Worm (Caenorhabditis elegans) whole organism, young adult: ENCODE measurements around the gene irg-8.

Experiments
- C06A6.2 ChIP-seq: fragments of 200-800 bp; sonication (Bioruptor generic); conservative IDR thresholded peaks from 2 replicates; pipeline ENCODE4 v1.3.6; 2022; ENCODE audit warnings: missing genetic modification characterization, missing compliant biosample characterization
- C17E4.6 ChIP-seq: fragments of 200-800 bp; sonication (Bioruptor generic); IDR thresholded peaks from 2 replicates; pipeline ENCODE4 v1.3.6; 2022; ENCODE audit warnings: missing genetic modification reagents, missing genetic modification characterization, missing compliant biosample characterization
- D2030.7 ChIP-seq: fragments of 200-800 bp; sonication (Bioruptor generic); IDR thresholded peaks from 2 replicates; pipeline ENCODE4 v1.3.6; 2022; ENCODE audit warnings: missing genetic modification reagents, missing genetic modification characterization, missing compliant biosample characterization
- F22D6.2 ChIP-seq: sonication (generic microtip); optimal IDR thresholded peaks from 2 replicates; lab custom pipeline; 2016; ENCODE audit warnings: mild to moderate bottlenecking, missing genetic modification characterization, missing compliant biosample characterization
- F39B2.1 ChIP-seq: fragments of 200-800 bp; sonication (Bioruptor generic); IDR thresholded peaks from 2 replicates; pipeline ENCODE4 v1.3.6; 2022; ENCODE audit warnings: missing genetic modification reagents, missing genetic modification characterization, missing compliant biosample characterization
- K12H6.12 ChIP-seq: fragments of 200-800 bp; sonication (Bioruptor generic); optimal IDR thresholded peaks from 2 replicates; lab custom pipeline; 2018; ENCODE audit warnings: mild to moderate bottlenecking, missing genetic modification characterization, missing compliant biosample characterization
- T26A5.8 ChIP-seq: sonication (generic microtip); optimal IDR thresholded peaks from 2 replicates; lab custom pipeline; 2016; ENCODE audit warnings: missing genetic modification characterization, missing compliant biosample characterization
- Y53G8AR.9 ChIP-seq: fragments of 200-800 bp; sonication (Bioruptor generic); conservative IDR thresholded peaks from 2 replicates; pipeline ENCODE4 v1.3.6; 2022; ENCODE audit warnings: missing genetic modification reagents, missing genetic modification characterization, missing compliant biosample characterization
- Y79H2A.3 ChIP-seq: fragments of 200-800 bp; sonication (Bioruptor generic); conservative IDR thresholded peaks from 2 replicates; pipeline ENCODE4 v1.3.6; 2022; ENCODE audit warnings: missing genetic modification reagents, missing genetic modification characterization, missing compliant biosample characterization
- ZK185.1 ChIP-seq: sonication (generic microtip); optimal IDR thresholded peaks from 2 replicates; lab custom pipeline; 2016; ENCODE audit warnings: mild to moderate bottlenecking, missing genetic modification characterization, missing compliant biosample characterization; ENCODE audit not compliant: poor library complexity, severe bottlenecking
- athp-1 ChIP-seq: sonication (generic microtip); optimal IDR thresholded peaks from 2 replicates; lab custom pipeline; 2017; ENCODE audit warnings: mild to moderate bottlenecking, missing genetic modification characterization, missing compliant biosample characterization
- ccch-3 ChIP-seq: fragments of 200-800 bp; sonication (Bioruptor generic); optimal IDR thresholded peaks from 2 replicates; lab custom pipeline; 2018; ENCODE audit warnings: mild to moderate bottlenecking, missing genetic modification characterization, missing compliant biosample characterization
- cebp-2 ChIP-seq: fragments of 200-800 bp; sonication (Bioruptor generic); IDR thresholded peaks from 2 replicates; pipeline ENCODE4 v1.3.6; 2022; ENCODE audit warnings: missing genetic modification characterization, missing compliant biosample characterization
- ceh-27 ChIP-seq: fragments of 200-800 bp; sonication (Bioruptor generic); optimal IDR thresholded peaks from 2 replicates; lab custom pipeline; 2018; ENCODE audit warnings: mild to moderate bottlenecking, missing genetic modification characterization, moderate library complexity, missing compliant biosample characterization
- ceh-40 ChIP-seq: fragments of 200-800 bp; sonication (Bioruptor generic); IDR thresholded peaks from 2 replicates; pipeline ENCODE4 v1.3.6; 2022; ENCODE audit warnings: missing genetic modification characterization, missing compliant biosample characterization
- chd-7 ChIP-seq: sonication (generic microtip); optimal IDR thresholded peaks from 2 replicates; lab custom pipeline; 2016; ENCODE audit warnings: mild to moderate bottlenecking, missing genetic modification characterization, moderate library complexity, missing compliant biosample characterization
- dpff-1 ChIP-seq: sonication (generic microtip); optimal IDR thresholded peaks from 2 replicates; lab custom pipeline; 2017; ENCODE audit warnings: mild to moderate bottlenecking, missing genetic modification characterization, missing compliant biosample characterization
- dpl-1 ChIP-seq: fragments of 150-350 bp; optimal IDR thresholded peaks from 2 replicates; lab custom pipeline; 2014; ENCODE audit warnings: missing biosample characterization, missing genetic modification reagents, missing genetic modification characterization
- efl-1 ChIP-seq: fragments of 150-350 bp; optimal IDR thresholded peaks from 2 replicates; lab custom pipeline; 2014; ENCODE audit warnings: missing biosample characterization, missing genetic modification reagents, missing genetic modification characterization
- egl-18 ChIP-seq: fragments of 200-800 bp; sonication (Bioruptor generic); IDR thresholded peaks from 2 replicates; pipeline ENCODE4 v1.3.6; 2022; ENCODE audit warnings: missing genetic modification reagents, missing genetic modification characterization, missing compliant biosample characterization
- fkh-3 ChIP-seq: sonication (generic microtip); optimal IDR thresholded peaks from 2 replicates; lab custom pipeline; 2016; ENCODE audit warnings: mild to moderate bottlenecking, missing genetic modification characterization, missing compliant biosample characterization
- hmg-1.2 ChIP-seq: fragments of 200-800 bp; sonication (Bioruptor generic); IDR thresholded peaks from 2 replicates; pipeline ENCODE4 v1.3.6; 2022; ENCODE audit warnings: missing genetic modification reagents, missing genetic modification characterization, missing compliant biosample characterization
- hrde-1 ChIP-seq: sonication (generic microtip); optimal IDR thresholded peaks from 2 replicates; lab custom pipeline; 2016; ENCODE audit warnings: missing genetic modification characterization, mild to moderate bottlenecking, missing compliant biosample characterization, moderate library complexity, missing genotype, missing genetic modification reagents, borderline replicate concordance
- let-526 ChIP-seq: fragments of 200-800 bp; sonication (Bioruptor generic); IDR thresholded peaks from 2 replicates; pipeline ENCODE4 v1.3.6; 2022; ENCODE audit warnings: missing genetic modification reagents, missing genetic modification characterization, missing compliant biosample characterization
- lin-26 ChIP-seq: fragments of 200-800 bp; sonication (Bioruptor generic); IDR thresholded peaks from 2 replicates; pipeline ENCODE4 v1.3.6; 2022; ENCODE audit warnings: missing genetic modification reagents, missing genetic modification characterization, missing compliant biosample characterization
- lir-1 ChIP-seq: fragments of 200-800 bp; sonication (Bioruptor generic); conservative IDR thresholded peaks from 2 replicates; pipeline ENCODE4 v1.3.6; 2022; ENCODE audit warnings: missing genetic modification reagents, missing genetic modification characterization, missing compliant biosample characterization
- mel-28 ChIP-seq: sonication (generic microtip); optimal IDR thresholded peaks from 2 replicates; lab custom pipeline; 2016; ENCODE audit warnings: borderline replicate concordance, mild to moderate bottlenecking, missing genetic modification characterization, missing compliant biosample characterization
- mxl-1 ChIP-seq: sonication (generic microtip); optimal IDR thresholded peaks from 2 replicates; lab custom pipeline; 2016; ENCODE audit warnings: missing genetic modification characterization, missing compliant biosample characterization
- nhr-90 ChIP-seq: sonication (generic microtip); optimal IDR thresholded peaks from 2 replicates; lab custom pipeline; 2016; ENCODE audit warnings: missing genotype, mild to moderate bottlenecking, missing genetic modification characterization, missing compliant biosample characterization
- pbrm-1 ChIP-seq: fragments of 200-800 bp; sonication (Bioruptor generic); IDR thresholded peaks from 2 replicates; pipeline ENCODE4 v1.3.6; 2022; ENCODE audit warnings: missing genetic modification reagents, missing genetic modification characterization, missing compliant biosample characterization
- pha-4 ChIP-seq: fragments of 150-350 bp; sonication (generic microtip); optimal IDR thresholded peaks from 2 replicates; lab custom pipeline; 2014; ENCODE audit warnings: missing biosample characterization, missing genetic modification reagents, missing genetic modification characterization
- rcor-1 ChIP-seq: fragments of 200-800 bp; sonication (Bioruptor generic); IDR thresholded peaks from 2 replicates; pipeline ENCODE4 v1.3.6; 2022; ENCODE audit warnings: missing genetic modification reagents, missing genetic modification characterization, missing compliant biosample characterization
- rec-8 ChIP-seq, 2 experiments: sonication (generic microtip); optimal IDR thresholded peaks; 2 replicates each; lab custom pipeline; 2016; ENCODE audit warnings: mild to moderate bottlenecking in 2 of 2, missing genetic modification characterization in 2 of 2, missing genetic modification reagents in 2 of 2, missing genotype in 2 of 2, missing biosample characterization in 1 of 2, missing compliant biosample characterization in 1 of 2, moderate library complexity in 1 of 2
- repo-1 ChIP-seq: sonication (generic microtip); optimal IDR thresholded peaks from 2 replicates; lab custom pipeline; 2017; ENCODE audit warnings: mild to moderate bottlenecking, missing genetic modification characterization, missing compliant biosample characterization
- sdz-38 ChIP-seq: sonication (generic microtip); optimal IDR thresholded peaks from 2 replicates; lab custom pipeline; 2016; ENCODE audit warnings: missing genotype, missing genetic modification characterization, missing compliant biosample characterization
- snpc-1.3 ChIP-seq: sonication (generic microtip); optimal IDR thresholded peaks from 2 replicates; lab custom pipeline; 2017; ENCODE audit warnings: missing genetic modification characterization, mild to moderate bottlenecking, missing compliant biosample characterization, antibody characterized with exemption, moderate library complexity, missing genotype, missing genetic modification reagents; ENCODE audit not compliant: insufficient read depth
- snpc-4 ChIP-seq, 5 experiments: fragments of 150-350 bp in 1 of 5; sonication (generic microtip) in 4 of 5; optimal IDR thresholded peaks; 2 replicates each; lab custom pipeline; 2014 to 2018; ENCODE audit warnings: missing genetic modification characterization in 5 of 5, missing biosample characterization in 3 of 5, antibody characterized with exemption in 2 of 5, mild to moderate bottlenecking in 2 of 5, missing compliant biosample characterization in 2 of 5, missing genotype in 2 of 5, moderate library complexity in 2 of 5, missing genetic modification reagents in 1 of 5
- somi-1 ChIP-seq: fragments of 200-800 bp; sonication (Bioruptor generic); optimal IDR thresholded peaks from 2 replicates; lab custom pipeline; 2018; ENCODE audit warnings: mild to moderate bottlenecking, missing genetic modification characterization, missing compliant biosample characterization
- tbp1 ChIP-seq: fragments of 200-800 bp; sonication (Bioruptor generic); optimal IDR thresholded peaks from 2 replicates; lab custom pipeline; 2018; ENCODE audit warnings: mild to moderate bottlenecking, missing genetic modification characterization, missing compliant biosample characterization
- xnd-1 ChIP-seq: sonication (generic microtip); optimal IDR thresholded peaks from 2 replicates; lab custom pipeline; 2016; ENCODE audit warnings: missing genotype, missing genetic modification reagents, missing genetic modification characterization, missing compliant biosample characterization
- ztf-26 ChIP-seq: sonication (generic microtip); optimal IDR thresholded peaks from 2 replicates; lab custom pipeline; 2017; ENCODE audit warnings: missing genetic modification characterization, missing compliant biosample characterization
- ztf-3 ChIP-seq: fragments of 200-800 bp; sonication (Bioruptor generic); optimal IDR thresholded peaks from 2 replicates; lab custom pipeline; 2018; ENCODE audit warnings: mild to moderate bottlenecking, missing genetic modification characterization, missing compliant biosample characterization

Gene irg-8

DNA sequence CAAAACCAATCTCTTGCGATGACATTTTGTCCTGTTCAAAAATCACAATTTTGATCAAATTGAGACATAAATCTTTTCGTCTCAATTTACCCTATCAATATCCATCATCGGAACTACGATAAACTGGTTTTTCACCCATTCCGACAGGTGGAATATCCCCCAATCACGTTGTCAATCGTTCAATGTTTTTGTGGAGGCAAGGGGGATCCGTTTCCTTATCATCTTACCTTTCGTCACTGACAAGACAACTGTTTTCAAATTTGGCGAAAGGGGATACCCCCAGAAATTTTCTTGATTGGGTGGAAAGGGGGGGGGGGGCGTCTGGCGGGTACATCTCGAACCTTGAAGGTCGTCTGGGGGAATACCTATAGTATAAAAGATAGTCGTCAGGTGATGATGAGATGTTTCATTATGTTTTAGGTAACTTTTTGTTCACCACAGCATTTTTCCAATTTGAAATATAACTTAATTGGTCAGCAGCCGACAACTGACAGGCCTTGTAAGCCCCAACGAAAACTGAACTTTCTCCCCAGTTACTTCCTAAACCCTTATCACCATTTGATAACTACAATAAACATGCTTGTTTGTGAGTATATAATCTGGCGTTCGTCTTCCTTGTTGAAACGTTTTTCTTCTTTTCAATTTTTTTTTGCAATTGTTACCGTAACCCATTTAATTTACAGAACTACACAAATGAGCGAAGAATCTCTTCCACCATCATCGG lies 36.1 kb downstream of the irg-8 start, which contains the start of gene ZK6.8 (continued):
- TF ChIP-seq F22D6.2, result peak; percentile 19
- no peak for TF ChIP-seq pbrm-1
- no peak for TF ChIP-seq ceh-27 (GFP tag; lab: Kevin White, UChicago)
- no peak for TF ChIP-seq let-526
- TF ChIP-seq F39B2.1, result no peak
- no peak for TF ChIP-seq dpl-1 (GFP tag; lab: Kevin White, UChicago)
- TF ChIP-seq snpc-4 (GFP tag; optimal IDR thresholded peaks at IDR 0.05; lab: Kevin White, UChicago), result no peak
- peak in 3 of 4 experiments; percentile 66 to 73 (median 73) for TF ChIP-seq snpc-4 (tag; optimal IDR thresholded peaks at IDR 0.05; lab: Kevin White, UChicago)
- TF ChIP-seq tbp1 (GFP tag; lab: Kevin White, UChicago), result no peak
- TF ChIP-seq efl-1 (GFP tag; lab: Kevin White, UChicago), result no peak
- no peak for TF ChIP-seq fkh-3
- peak; percentile 57 for TF ChIP-seq ztf-26
- no peak for TF ChIP-seq K12H6.12 (tag; lab: Kevin White, UChicago)
- TF ChIP-seq somi-1 (GFP tag; lab: Kevin White, UChicago), result peak; percentile 92
- TF ChIP-seq cebp-2 (GFP tag; lab: Robert Waterston, UW), result no peak
- no peak for TF ChIP-seq hmg-1.2 (GFP tag; lab: Robert Waterston, UW)
- no peak for TF ChIP-seq egl-18 (GFP tag; lab: Robert Waterston, UW)
- TF ChIP-seq Y79H2A.3 (GFP tag; lab: Robert Waterston, UW), result no peak
- TF ChIP-seq nhr-90 (tag; lab: Kevin White, UChicago), result no peak
- no peak for TF ChIP-seq ccch-3 (GFP tag; lab: Kevin White, UChicago)
- TF ChIP-seq lin-26 (GFP tag; lab: Robert Waterston, UW), result 0 out of 2 replicates have a peak, but pooled peaks have one; percentile 36
- TF ChIP-seq xnd-1 (tag; lab: Kevin White, UChicago), result no peak
- no peak for TF ChIP-seq dpff-1
- no peak for TF ChIP-seq mxl-1 (tag; lab: Kevin White, UChicago)
- no peak for TF ChIP-seq rcor-1 (GFP tag; lab: Robert Waterston, UW)
- no peak for TF ChIP-seq ztf-3 (GFP tag; lab: Kevin White, UChicago)
- no peak for TF ChIP-seq ceh-40 (GFP tag; lab: Robert Waterston, UW)
- no peak for TF ChIP-seq T26A5.8 (tag; lab: Kevin White, UChicago)
- TF ChIP-seq, all 124 proteins: peak for 8

DNA sequence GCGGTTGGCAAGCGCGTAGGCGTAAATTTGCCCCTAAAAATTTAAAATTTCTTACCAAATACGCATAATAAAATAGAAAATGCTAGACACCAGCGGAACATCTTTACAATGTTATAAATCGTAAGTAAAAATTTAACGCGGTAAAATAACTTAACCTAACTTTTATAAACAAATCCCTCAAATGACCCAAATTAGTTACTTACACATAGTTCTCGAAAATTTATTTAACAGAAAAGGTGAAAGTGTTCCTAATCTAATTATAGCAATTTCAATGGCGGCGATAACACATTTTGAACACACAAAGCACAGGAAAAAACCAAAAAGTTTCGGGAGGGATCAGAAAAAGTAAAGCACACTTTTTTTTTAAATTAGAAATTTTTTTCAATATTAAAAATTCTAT lies 37.3 kb downstream of the irg-8 start, which contains the start of gene mltn-8:
Gene mltn-8, minus strand, starts transcription at position 101 of the 400 bp plus-strand sequence.
- TF ChIP-seq snpc-1.3 (tag; lab: Kevin White, UChicago) (no peak), C17E4.6 (GFP tag; lab: Robert Waterston, UW) (no peak)

DNA sequence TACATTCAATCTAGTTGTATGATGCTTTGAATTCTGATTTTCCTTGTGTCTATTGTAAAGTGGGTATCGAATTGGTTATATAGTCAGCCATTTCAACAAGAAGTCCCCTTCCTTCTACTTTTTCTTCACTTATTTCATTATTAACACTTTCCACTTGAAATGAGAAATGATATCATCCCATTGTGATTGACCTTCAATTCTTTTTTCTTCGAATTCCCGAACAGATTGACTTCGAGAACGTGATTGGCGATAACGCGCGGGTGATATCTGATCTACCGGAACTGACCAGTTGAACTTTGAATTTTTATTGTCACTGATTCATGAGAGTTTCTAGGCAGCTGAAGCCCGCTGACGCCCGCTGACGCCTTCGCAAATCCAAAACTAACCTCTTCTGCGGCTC lies 39.3 kb downstream of the irg-8 start:
- no peak for TF ChIP-seq rec-8 (tag; optimal IDR thresholded peaks at IDR 0.05; lab: Kevin White, UChicago)
- TF ChIP-seq egl-18 (GFP tag; lab: Robert Waterston, UW), result 0 out of 2 replicates have a peak, but pooled peaks have one; percentile 17
- TF ChIP-seq chd-7 (tag; lab: Kevin White, UChicago), result no peak
- TF ChIP-seq pha-4 (tag; lab: Kevin White, UChicago), result no peak
- TF ChIP-seq sdz-38, result no peak
- no peak for TF ChIP-seq Y53G8AR.9 (GFP tag; lab: Robert Waterston, UW)
- no peak for TF ChIP-seq lir-1 (GFP tag; lab: Robert Waterston, UW)
- no peak for TF ChIP-seq hrde-1
- TF ChIP-seq D2030.7, result no peak
- TF ChIP-seq mel-28 (tag; lab: Kevin White, UChicago), result no peak
- TF ChIP-seq repo-1 (tag; lab: Kevin White, UChicago), result no peak
- peak; percentile 40; the same call in 1 of the 2 replicates for TF ChIP-seq C06A6.2 (GFP tag; lab: Robert Waterston, UW)
- no peak for TF ChIP-seq ZK185.1 (tag; lab: Kevin White, UChicago)
- no peak for TF ChIP-seq athp-1 (tag; lab: Kevin White, UChicago)
